Worm (Caenorhabditis elegans) whole organism, early embryonic: ENCODE data around the gene Y47D3A.20.

Experiments used
- aly-1 ChIP-seq: sonication (generic microtip); optimal IDR thresholded peaks from 2 replicates; lab custom pipeline; 2016; ENCODE audit warnings: missing genetic modification characterization, missing compliant biosample characterization
- ama-1 ChIP-seq: fragments of 150-350 bp; optimal IDR thresholded peaks from 2 replicates; lab custom pipeline; 2014
- ets-7 ChIP-seq: sonication (generic microtip); optimal IDR thresholded peaks from 2 replicates; lab custom pipeline; 2016; ENCODE audit warnings: missing genotype, missing genetic modification characterization, missing compliant biosample characterization
- pes-1 ChIP-seq: fragments of 200-800 bp; sonication (Bioruptor generic); IDR thresholded peaks from 2 replicates; pipeline ENCODE4 v1.3.6; 2022; ENCODE audit warnings: missing genetic modification reagents, missing genetic modification characterization, missing compliant biosample characterization
- tbx-11 ChIP-seq: fragments of 200-800 bp; sonication (Bioruptor generic); IDR thresholded peaks from 2 replicates; pipeline ENCODE4 v1.3.6; 2022; ENCODE audit warnings: missing genetic modification characterization, missing compliant biosample characterization

DNA sequence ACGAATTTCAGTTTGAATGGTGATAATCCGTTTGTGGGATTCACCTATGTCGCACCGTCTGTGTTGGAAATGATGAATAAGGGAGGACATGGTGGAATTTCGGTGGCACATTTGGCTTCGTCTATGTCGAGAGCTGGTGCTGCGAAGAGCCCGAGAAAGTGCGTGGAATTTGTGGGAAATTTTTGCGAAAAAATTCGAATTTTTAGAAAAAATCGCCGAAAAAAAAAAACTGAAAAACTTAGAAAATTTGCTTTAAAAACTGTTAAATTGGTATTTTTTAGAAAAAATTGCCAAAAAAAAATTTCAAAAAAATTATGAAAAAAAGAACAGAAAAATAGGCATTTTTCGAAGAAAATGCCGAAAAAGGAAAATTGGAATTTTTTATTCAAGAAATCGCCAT, 26.0 kb upstream of the Y47D3A.20 start:
- TF ChIP-seq ama-1 (lab: Kevin White, UChicago) (no peak), tbx-11 (no peak), aly-1 (tag; lab: Kevin White, UChicago) (no peak), pes-1 (no peak), ets-7 (tag; lab: Kevin White, UChicago) (no peak)
